Fruit fly (Drosophila melanogaster): ENCODE results near the gene MnM.

Gene MnM

DNA sequence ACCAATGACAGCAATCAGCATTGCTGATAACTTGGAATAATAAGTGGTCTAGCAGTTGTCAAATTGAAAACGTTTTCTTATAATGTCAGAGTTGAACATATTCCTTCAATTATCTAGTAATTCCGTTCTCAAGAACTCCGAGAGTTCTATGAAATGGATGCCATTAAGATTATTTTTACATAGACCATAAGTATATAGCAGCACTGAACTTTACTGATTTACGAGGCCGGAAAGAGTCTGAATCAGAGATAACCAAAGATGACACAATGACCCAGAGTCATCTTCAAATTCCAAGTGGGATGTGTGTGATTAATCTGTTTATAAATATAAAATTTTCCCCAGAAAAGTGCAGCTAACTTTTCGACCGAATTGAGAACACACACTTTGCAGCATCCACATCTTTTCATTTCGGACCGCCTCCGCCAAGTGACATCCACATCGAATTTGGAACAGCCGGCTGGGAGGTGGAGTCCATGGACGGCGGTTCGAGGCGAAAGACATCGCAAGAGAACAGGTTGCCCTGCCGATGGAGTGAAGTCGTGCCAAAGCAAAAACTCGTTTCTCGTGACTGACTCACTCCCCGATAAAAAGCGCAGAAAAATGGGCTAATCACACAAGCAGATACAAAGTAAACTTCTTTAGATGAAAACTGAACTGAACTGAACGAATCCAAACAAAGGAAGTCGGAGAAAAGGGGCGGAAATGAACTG, 53.3 kb downstream of the MnM start:
- TF ChIP-seq CG32006 (GFP tag; optimal IDR thresholded peaks at IDR 0.05) (no peak), svp (GFP tag) (peak; percentile 95), CG8632 (GFP tag; optimal IDR thresholded peaks at IDR 0.05) (no peak), CG6808 (GFP tag; optimal IDR thresholded peaks at IDR 0.05) (no peak), ss (GFP tag; optimal IDR thresholded peaks at IDR 0.05) (peak in 1 of 2 experiments; percentile 50), dsx (GFP tag; optimal IDR thresholded peaks at IDR 0.05; ENCODE audit: poor library complexity, severe bottlenecking) (peak; percentile 98), CG6792 (GFP tag; optimal IDR thresholded peaks at IDR 0.05) (no peak), Eip75B (GFP tag; optimal IDR thresholded peaks at IDR 0.05) (peak; percentile 5), Lpt (GFP tag; optimal IDR thresholded peaks at IDR 0.05) (no peak), Hr38 (GFP tag; optimal IDR thresholded peaks at IDR 0.05) (no peak), net (GFP tag; optimal IDR thresholded peaks at IDR 0.05) (peak; percentile 15), achi (GFP tag; optimal IDR thresholded peaks at IDR 0.05) (no peak)

DNA sequence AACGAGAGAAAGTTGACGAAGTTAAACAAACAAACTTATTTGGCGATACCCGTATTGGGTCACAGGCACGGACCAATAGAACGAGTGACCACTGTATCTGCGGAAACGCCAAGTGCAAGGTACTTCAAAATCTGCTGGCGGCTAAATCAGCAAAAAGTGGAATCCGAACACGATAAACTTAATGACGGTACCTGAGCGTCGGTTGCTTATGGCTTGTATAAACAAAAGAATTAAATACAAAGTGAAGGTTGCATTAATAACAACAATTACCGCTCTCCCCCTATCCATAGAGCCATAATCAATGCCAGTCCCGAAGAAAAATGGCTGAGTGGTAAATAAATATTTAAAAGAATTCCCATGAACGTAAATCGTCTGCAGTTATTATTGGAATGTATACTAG, 53.9 kb downstream of the MnM start:
- peak; percentile 7 for TF ChIP-seq achi (GFP tag; optimal IDR thresholded peaks at IDR 0.05)
- TF ChIP-seq Smox (GFP tag; optimal IDR thresholded peaks at IDR 0.05): peak; percentile 4
- peak; percentile 29 for TF ChIP-seq Sox14 (GFP tag; optimal IDR thresholded peaks at IDR 0.05)
- TF ChIP-seq OdsH (GFP tag; optimal IDR thresholded peaks at IDR 0.05): no peak
- TF ChIP-seq Eip93F (GFP tag; optimal IDR thresholded peaks at IDR 0.05): peak; percentile 18
- TF ChIP-seq CG6276 (GFP tag; optimal IDR thresholded peaks at IDR 0.05): no peak
- TF ChIP-seq fkh (GFP tag; optimal IDR thresholded peaks at IDR 0.05): no peak
- TF ChIP-seq cyc (GFP tag; optimal IDR thresholded peaks at IDR 0.05): peak; percentile 17
- TF ChIP-seq vri (GFP tag; optimal IDR thresholded peaks at IDR 0.05): no peak
- no peak for TF ChIP-seq salr (GFP tag; optimal IDR thresholded peaks at IDR 0.05)
- no peak for TF ChIP-seq CG11762 (GFP tag; optimal IDR thresholded peaks at IDR 0.05; ENCODE audit: insufficient read depth)
- TF ChIP-seq dsx (GFP tag; optimal IDR thresholded peaks at IDR 0.05; ENCODE audit: poor library complexity, severe bottlenecking): no peak
- no peak for TF ChIP-seq CG6854 (GFP tag; optimal IDR thresholded peaks at IDR 0.05)
- no peak for TF ChIP-seq Lpt (GFP tag; optimal IDR thresholded peaks at IDR 0.05)
- TF ChIP-seq Eip78C (GFP tag): no peak
- no peak for TF ChIP-seq svp (GFP tag)
- no peak for TF ChIP-seq CG16779 (tag; optimal IDR thresholded peaks at IDR 0.05)
- TF ChIP-seq CG31627 (GFP tag; optimal IDR thresholded peaks at IDR 0.05): peak; percentile 12
- no peak for TF ChIP-seq CG6792 (GFP tag; optimal IDR thresholded peaks at IDR 0.05)
- no peak for TF ChIP-seq spab (GFP tag; optimal IDR thresholded peaks at IDR 0.05)
- TF ChIP-seq CG11294 (GFP tag; IDR thresholded peaks at IDR 0.05): no peak
- TF ChIP-seq Sox102F (GFP tag; optimal IDR thresholded peaks at IDR 0.05): no peak
- no peak for TF ChIP-seq CG1621 (tag; optimal IDR thresholded peaks at IDR 0.05)
- TF ChIP-seq esn (GFP tag; optimal IDR thresholded peaks at IDR 0.05): peak; percentile 23

Measured in whole organism, prepupa.